Worm (Caenorhabditis elegans) whole organism, L1 larva: ENCODE results near the gene T26H10.2.

Experiments
- F16B12.6 ChIP-seq: fragments of 150-350 bp; optimal IDR thresholded peaks from 2 replicates; lab custom pipeline; 2014; ENCODE audit warnings: missing biosample characterization, missing genetic modification characterization
- aha-1 ChIP-seq: fragments of 150-350 bp; optimal IDR thresholded peaks from 2 replicates; lab custom pipeline; 2014; ENCODE audit warnings: missing biosample characterization, missing genetic modification characterization
- aly-2 ChIP-seq: fragments of 150-350 bp; optimal IDR thresholded peaks from 2 replicates; lab custom pipeline; 2014; ENCODE audit warnings: missing biosample characterization, missing genetic modification characterization
- blmp-1 ChIP-seq: fragments of 150-350 bp; optimal IDR thresholded peaks from 2 replicates; lab custom pipeline; 2014; ENCODE audit warnings: missing biosample characterization, missing genetic modification characterization
- ceh-63 ChIP-seq: fragments of 200-800 bp; sonication (Bioruptor generic); optimal IDR thresholded peaks from 2 replicates; lab custom pipeline; 2018; ENCODE audit warnings: mild to moderate bottlenecking, missing genetic modification characterization, missing compliant biosample characterization
- ceh-82 ChIP-seq, 3 experiments: fragments of 150-350 bp in 1 of 3; sonication (generic microtip) in 2 of 3; optimal IDR thresholded peaks; 2 replicates each; lab custom pipeline; 2014 to 2017; ENCODE audit warnings: missing biosample characterization in 3 of 3, missing genetic modification characterization in 3 of 3
- ceh-90 ChIP-seq: sonication (generic microtip); optimal IDR thresholded peaks from 2 replicates; lab custom pipeline; 2016; ENCODE audit warnings: missing genetic modification characterization, missing compliant biosample characterization
- dsc-1 ChIP-seq: sonication (generic microtip); optimal IDR thresholded peaks from 2 replicates; lab custom pipeline; 2016; ENCODE audit warnings: mild to moderate bottlenecking, missing genetic modification characterization, missing compliant biosample characterization
- efl-1 ChIP-seq, 4 experiments: fragments of 150-350 bp; optimal IDR thresholded peaks in 3 of 4; peaks in 1 of 4; 1 replicate in 1 of 4; 2 replicates in 3 of 4; lab custom pipeline; 2014; ENCODE audit warnings: missing biosample characterization in 2 of 4, missing genetic modification characterization in 2 of 4, missing genetic modification reagents in 2 of 4
- efl-3 ChIP-seq: fragments of 200-800 bp; sonication (Bioruptor generic); optimal IDR thresholded peaks from 2 replicates; lab custom pipeline; 2018; ENCODE audit warnings: mild to moderate bottlenecking, missing genetic modification characterization, missing compliant biosample characterization
- egl-13 ChIP-seq: sonication (generic microtip); optimal IDR thresholded peaks from 2 replicates; lab custom pipeline; 2016; ENCODE audit warnings: missing genotype, missing genetic modification reagents, missing genetic modification characterization, missing compliant biosample characterization
- egl-27 ChIP-seq, 2 experiments: fragments of 150-350 bp in 1 of 2; sonication (generic microtip); optimal IDR thresholded peaks; 3 replicates each; lab custom pipeline; 2017 to 2018; ENCODE audit warnings: missing biosample characterization in 2 of 2, missing genetic modification characterization in 2 of 2, missing genetic modification reagents in 2 of 2
- elt-2 ChIP-seq: sonication (generic microtip); optimal IDR thresholded peaks from 2 replicates; lab custom pipeline; 2016; ENCODE audit warnings: missing genetic modification characterization, mild to moderate bottlenecking, inconsistent platforms, missing compliant biosample characterization, missing genetic modification reagents
- fkh-10 ChIP-seq: sonication (generic microtip); optimal IDR thresholded peaks from 2 replicates; lab custom pipeline; 2017; ENCODE audit warnings: missing biosample characterization, missing genetic modification reagents, missing genetic modification characterization
- hlh-17 ChIP-seq: fragments of 200-800 bp; sonication (Bioruptor generic); optimal IDR thresholded peaks from 2 replicates; lab custom pipeline; 2018; ENCODE audit warnings: missing genetic modification characterization, mild to moderate bottlenecking, missing compliant biosample characterization, moderate library complexity, borderline replicate concordance
- hpl-2 ChIP-seq: fragments of 150-350 bp; optimal IDR thresholded peaks from 2 replicates; lab custom pipeline; 2014; ENCODE audit warnings: missing biosample characterization, missing genetic modification reagents, missing genetic modification characterization
- irx-1 ChIP-seq: sonication (generic microtip); optimal IDR thresholded peaks from 2 replicates; lab custom pipeline; 2016; ENCODE audit warnings: missing genetic modification characterization, missing compliant biosample characterization
- lin-13 ChIP-seq: fragments of 150-350 bp; optimal IDR thresholded peaks from 2 replicates; lab custom pipeline; 2014; ENCODE audit warnings: missing biosample characterization, missing genetic modification reagents, missing genetic modification characterization
- lin-14 ChIP-seq: fragments of 200-800 bp; sonication (Bioruptor generic); optimal IDR thresholded peaks from 2 replicates; lab custom pipeline; 2018; ENCODE audit warnings: mild to moderate bottlenecking, missing genetic modification characterization, moderate library complexity, missing compliant biosample characterization
- lin-15B ChIP-seq: fragments of 150-350 bp; sonication (generic microtip); optimal IDR thresholded peaks from 3 replicates; lab custom pipeline; 2014; ENCODE audit warnings: missing biosample characterization, missing genetic modification characterization
- lin-35 ChIP-seq, 2 experiments: fragments of 150-350 bp; optimal IDR thresholded peaks; 2 replicates each; lab custom pipeline; 2014; ENCODE audit warnings: missing biosample characterization in 2 of 2, missing genetic modification characterization in 2 of 2, missing genetic modification reagents in 2 of 2
- mef-2 ChIP-seq: fragments of 150-350 bp; optimal IDR thresholded peaks from 2 replicates; lab custom pipeline; 2014; ENCODE audit warnings: missing biosample characterization, missing genetic modification characterization
- nhr-12 ChIP-seq: sonication (generic microtip); optimal IDR thresholded peaks from 2 replicates; lab custom pipeline; 2017; ENCODE audit warnings: missing biosample characterization, missing genetic modification characterization
- nhr-20 ChIP-seq: sonication (generic microtip); optimal IDR thresholded peaks from 2 replicates; lab custom pipeline; 2016; ENCODE audit warnings: mild to moderate bottlenecking, missing genetic modification characterization, missing compliant biosample characterization
- nhr-237 ChIP-seq: fragments of 150-350 bp; optimal IDR thresholded peaks from 2 replicates; lab custom pipeline; 2014; ENCODE audit warnings: missing biosample characterization, missing genetic modification characterization
- nhr-76 ChIP-seq: sonication (generic microtip); optimal IDR thresholded peaks from 2 replicates; lab custom pipeline; 2017; ENCODE audit warnings: missing biosample characterization, missing genetic modification characterization
- nhr-77 ChIP-seq: fragments of 150-350 bp; optimal IDR thresholded peaks from 2 replicates; lab custom pipeline; 2014; ENCODE audit warnings: missing biosample characterization, missing genetic modification characterization
- nhr-84 ChIP-seq: sonication (generic microtip); optimal IDR thresholded peaks from 2 replicates; lab custom pipeline; 2017; ENCODE audit warnings: missing biosample characterization, missing genetic modification characterization
- nhr-85 ChIP-seq: sonication (generic microtip); peaks from one replicate; lab custom pipeline; 2016; ENCODE audit warnings: missing genetic modification characterization, inconsistent platforms, missing compliant biosample characterization
- nhr-90 ChIP-seq: sonication (generic microtip); optimal IDR thresholded peaks from 2 replicates; lab custom pipeline; 2016; ENCODE audit warnings: mild to moderate bottlenecking, missing genetic modification characterization, missing compliant biosample characterization; ENCODE audit not compliant: poor library complexity
- pag-3 ChIP-seq: sonication (generic microtip); optimal IDR thresholded peaks from 2 replicates; lab custom pipeline; 2017; ENCODE audit warnings: missing genetic modification characterization, mild to moderate bottlenecking, missing compliant biosample characterization, antibody characterized with exemption, borderline replicate concordance; ENCODE audit not compliant: insufficient read depth
- pax-3 ChIP-seq: fragments of 200-800 bp; sonication (Bioruptor generic); optimal IDR thresholded peaks from 2 replicates; lab custom pipeline; 2018; ENCODE audit warnings: mild to moderate bottlenecking, missing genetic modification characterization, moderate library complexity, missing compliant biosample characterization
- pqm-1 ChIP-seq: sonication (generic microtip); optimal IDR thresholded peaks from 3 replicates; lab custom pipeline; 2017; ENCODE audit warnings: missing biosample characterization, missing genetic modification characterization
- skn-1 ChIP-seq: fragments of 150-350 bp; optimal IDR thresholded peaks from 2 replicates; lab custom pipeline; 2014; ENCODE audit warnings: missing biosample characterization, missing genetic modification characterization
- swsn-7 ChIP-seq: sonication (generic microtip); optimal IDR thresholded peaks from 2 replicates; lab custom pipeline; 2016; ENCODE audit warnings: missing genetic modification characterization, missing compliant biosample characterization
- tlp-1 ChIP-seq: fragments of 150-350 bp; optimal IDR thresholded peaks from 2 replicates; lab custom pipeline; 2014; ENCODE audit warnings: missing biosample characterization, missing genetic modification characterization
- unc-130 ChIP-seq: fragments of 150-350 bp; optimal IDR thresholded peaks from 2 replicates; lab custom pipeline; 2017; ENCODE audit warnings: missing biosample characterization, missing genetic modification characterization, inconsistent platforms
- unc-98 ChIP-seq: fragments of 200-800 bp; sonication (Bioruptor generic); IDR thresholded peaks from 2 replicates; pipeline ENCODE4 v1.3.6; 2022; ENCODE audit warnings: missing genetic modification characterization, missing compliant biosample characterization
- zip-4 ChIP-seq: fragments of 200-800 bp; sonication (Bioruptor generic); optimal IDR thresholded peaks from 2 replicates; lab custom pipeline; 2018; ENCODE audit warnings: mild to moderate bottlenecking, missing genetic modification characterization, moderate library complexity, missing compliant biosample characterization
- ztf-4 ChIP-seq: fragments of 150-350 bp; optimal IDR thresholded peaks from 2 replicates; lab custom pipeline; 2014; ENCODE audit warnings: missing biosample characterization, missing genetic modification characterization

T26H10.2 gene

ce11 chrV:11424565-11424964 is at the start of gene T26H10.2:
Gene T26H10.2, minus strand, starts transcription at chrV:11424665.
- TF ChIP-seq skn-1 (no peak), nhr-20 (no peak), lin-13 (GFP tag; lab: Kevin White, UChicago) (no peak), aly-2 (tag; lab: Kevin White, UChicago) (no peak), unc-130 (tag; lab: Kevin White, UChicago) (no peak), nhr-84 (tag; lab: Kevin White, UChicago) (no peak), tlp-1 (tag; lab: Kevin White, UChicago) (no peak), fkh-10 (no peak)

- TF ChIP-seq nhr-77 (tag; lab: Kevin White, UChicago) (no peak), hlh-17 (GFP tag; lab: Kevin White, UChicago) (no peak), lin-15B (tag; lab: Kevin White, UChicago) (no peak), aly-2 (tag; lab: Kevin White, UChicago) (no peak), hpl-2 (GFP tag; lab: Kevin White, UChicago) (no peak), irx-1 (tag; lab: Kevin White, UChicago) (no peak), lin-14 (no peak)
Measured at ce11 chrV:11472209-11472608, 47.7 kb upstream of the T26H10.2 start, which contains the start of the genes nas-20 and nas-21. Gene nas-20, minus strand, starts transcription at chrV:11472309. Gene nas-21, plus strand, starts transcription at chrV:11472564.

- TF ChIP-seq nhr-90 (tag; lab: Kevin White, UChicago): peak; percentile 2
- TF ChIP-seq efl-1 (optimal IDR thresholded peaks at IDR 0.05; lab: Kevin White, UChicago): no peak
- TF ChIP-seq efl-1 (GFP tag; optimal IDR thresholded peaks at IDR 0.05 in 1 of 2; lab: Kevin White, UChicago): peak in 1 of 2 experiments; percentile 78
- no peak for TF ChIP-seq nhr-12
- no peak for TF ChIP-seq pax-3 (tag; lab: Kevin White, UChicago)
- no peak for TF ChIP-seq pag-3 (tag; lab: Kevin White, UChicago)
- TF ChIP-seq aha-1 (tag; lab: Kevin White, UChicago): no peak
- TF ChIP-seq ceh-63 (GFP tag; lab: Kevin White, UChicago): no peak
- peak; percentile 93 for TF ChIP-seq elt-2
- TF ChIP-seq nhr-20: peak; percentile 38
- peak; percentile 10 for TF ChIP-seq pqm-1 (tag; lab: Kevin White, UChicago)
- no peak for TF ChIP-seq irx-1 (tag; lab: Kevin White, UChicago)
- TF ChIP-seq lin-35 (GFP tag; optimal IDR thresholded peaks at IDR 0.05; lab: Kevin White, UChicago): peak in 1 of 2 experiments; percentile 24
Measured at ce11 chrV:11470210-11470713, 45.8 kb upstream of the T26H10.2 start, which contains the start of gene aat-6. Gene aat-6, minus strand, starts transcription at chrV:11470663.

- TF ChIP-seq ztf-4 (tag; lab: Kevin White, UChicago): no peak
- no peak for TF ChIP-seq zip-4 (GFP tag; lab: Kevin White, UChicago)
- no peak for TF ChIP-seq aha-1 (tag; lab: Kevin White, UChicago)
- no peak for TF ChIP-seq ceh-82 (tag; optimal IDR thresholded peaks at IDR 0.05; lab: Kevin White, UChicago)
- no peak for TF ChIP-seq nhr-76 (tag; lab: Kevin White, UChicago)
- TF ChIP-seq pqm-1 (tag; lab: Kevin White, UChicago): no peak
- TF ChIP-seq blmp-1 (tag; lab: Kevin White, UChicago): peak; percentile 12
- TF ChIP-seq mef-2 (tag; lab: Kevin White, UChicago): no peak
- no peak for TF ChIP-seq swsn-7 (tag; lab: Kevin White, UChicago)
- TF ChIP-seq ceh-90 (tag; lab: Kevin White, UChicago): no peak
- TF ChIP-seq hpl-2 (GFP tag; lab: Kevin White, UChicago): no peak
- TF ChIP-seq egl-13 (tag; lab: Kevin White, UChicago): no peak
- no peak for TF ChIP-seq irx-1 (tag; lab: Kevin White, UChicago)
- TF ChIP-seq dsc-1 (tag; lab: Kevin White, UChicago): no peak
- TF ChIP-seq F16B12.6 (tag; lab: Kevin White, UChicago): no peak
- peak; percentile 19 for TF ChIP-seq lin-14
- TF ChIP-seq tlp-1 (tag; lab: Kevin White, UChicago): no peak
- no peak for TF ChIP-seq unc-98 (GFP tag; lab: Robert Waterston, UW)
- no peak for TF ChIP-seq efl-3 (GFP tag; lab: Kevin White, UChicago)
- no peak for TF ChIP-seq egl-27 (tag; optimal IDR thresholded peaks at IDR 0.05; lab: Kevin White, UChicago)
- TF ChIP-seq nhr-237 (tag; lab: Kevin White, UChicago): no peak
- peak; percentile 60 for TF ChIP-seq nhr-85
Measured at ce11 chrV:11462963-11463453, 38.5 kb upstream of the T26H10.2 start, which contains the start of gene zipt-16. Gene zipt-16, plus strand, starts transcription at chrV:11463013.
